Worm (Caenorhabditis elegans) whole organism, L1 larva: ENCODE data around the gene K08D10.13.

Experiments
- C16A3.4 ChIP-seq: fragments of 150-350 bp; optimal IDR thresholded peaks from 2 replicates; lab custom pipeline; 2014; ENCODE audit warnings: missing biosample characterization, missing genetic modification characterization
- C34B4.2 ChIP-seq: sonication (generic microtip); optimal IDR thresholded peaks from 2 replicates; lab custom pipeline; 2017; ENCODE audit warnings: mild to moderate bottlenecking, missing genetic modification characterization, missing compliant biosample characterization
- F16B12.6 ChIP-seq: fragments of 150-350 bp; optimal IDR thresholded peaks from 2 replicates; lab custom pipeline; 2014; ENCODE audit warnings: missing biosample characterization, missing genetic modification characterization
- Y116A8C.19 ChIP-seq: sonication (generic microtip); optimal IDR thresholded peaks from 2 replicates; lab custom pipeline; 2016; ENCODE audit warnings: missing compliant biosample characterization, missing genetic modification characterization, borderline replicate concordance
- ama-1 ChIP-seq: fragments of 150-350 bp; optimal IDR thresholded peaks from 2 replicates; lab custom pipeline; 2014
- ceh-63 ChIP-seq: fragments of 200-800 bp; sonication (Bioruptor generic); optimal IDR thresholded peaks from 2 replicates; lab custom pipeline; 2018; ENCODE audit warnings: mild to moderate bottlenecking, missing genetic modification characterization, missing compliant biosample characterization
- ceh-8 ChIP-seq: fragments of 200-800 bp; sonication (Bioruptor generic); optimal IDR thresholded peaks from 2 replicates; lab custom pipeline; 2018; ENCODE audit warnings: mild to moderate bottlenecking, missing genetic modification characterization, moderate library complexity, missing compliant biosample characterization
- ceh-82 ChIP-seq, 3 experiments: fragments of 150-350 bp in 1 of 3; sonication (generic microtip) in 2 of 3; optimal IDR thresholded peaks; 2 replicates each; lab custom pipeline; 2014 to 2017; ENCODE audit warnings: missing biosample characterization in 3 of 3, missing genetic modification characterization in 3 of 3
- ceh-90 ChIP-seq: sonication (generic microtip); optimal IDR thresholded peaks from 2 replicates; lab custom pipeline; 2016; ENCODE audit warnings: missing genetic modification characterization, missing compliant biosample characterization
- ces-1 ChIP-seq: fragments of 150-350 bp; optimal IDR thresholded peaks from 2 replicates; lab custom pipeline; 2014; ENCODE audit warnings: missing biosample characterization, missing genetic modification reagents, missing genetic modification characterization
- dsc-1 ChIP-seq: sonication (generic microtip); optimal IDR thresholded peaks from 2 replicates; lab custom pipeline; 2016; ENCODE audit warnings: mild to moderate bottlenecking, missing genetic modification characterization, missing compliant biosample characterization
- efl-1 ChIP-seq, 4 experiments: fragments of 150-350 bp; optimal IDR thresholded peaks in 3 of 4; peaks in 1 of 4; 1 replicate in 1 of 4; 2 replicates in 3 of 4; lab custom pipeline; 2014; ENCODE audit warnings: missing biosample characterization in 2 of 4, missing genetic modification characterization in 2 of 4, missing genetic modification reagents in 2 of 4
- egl-13 ChIP-seq: sonication (generic microtip); optimal IDR thresholded peaks from 2 replicates; lab custom pipeline; 2016; ENCODE audit warnings: missing genotype, missing genetic modification reagents, missing genetic modification characterization, missing compliant biosample characterization
- egl-27 ChIP-seq, 2 experiments: fragments of 150-350 bp in 1 of 2; sonication (generic microtip); optimal IDR thresholded peaks; 3 replicates each; lab custom pipeline; 2017 to 2018; ENCODE audit warnings: missing biosample characterization in 2 of 2, missing genetic modification characterization in 2 of 2, missing genetic modification reagents in 2 of 2
- fkh-10 ChIP-seq: sonication (generic microtip); optimal IDR thresholded peaks from 2 replicates; lab custom pipeline; 2017; ENCODE audit warnings: missing biosample characterization, missing genetic modification reagents, missing genetic modification characterization
- fkh-4 ChIP-seq: sonication (generic microtip); optimal IDR thresholded peaks from 2 replicates; lab custom pipeline; 2016; ENCODE audit warnings: missing compliant biosample characterization, missing genetic modification characterization, borderline replicate concordance
- fkh-8 ChIP-seq: sonication (generic microtip); optimal IDR thresholded peaks from 2 replicates; lab custom pipeline; 2016; ENCODE audit warnings: mild to moderate bottlenecking, missing genetic modification characterization, missing compliant biosample characterization
- fos-1 ChIP-seq: fragments of 150-350 bp; optimal IDR thresholded peaks from 2 replicates; lab custom pipeline; 2014; ENCODE audit warnings: missing biosample characterization, missing genetic modification characterization
- grh-1 ChIP-seq: fragments of 200-800 bp; sonication (Bioruptor generic); IDR thresholded peaks from 2 replicates; pipeline ENCODE4 v1.3.6; 2022; ENCODE audit warnings: missing genetic modification reagents, missing genetic modification characterization, missing compliant biosample characterization
- hlh-17 ChIP-seq: fragments of 200-800 bp; sonication (Bioruptor generic); optimal IDR thresholded peaks from 2 replicates; lab custom pipeline; 2018; ENCODE audit warnings: missing genetic modification characterization, mild to moderate bottlenecking, missing compliant biosample characterization, moderate library complexity, borderline replicate concordance
- hlh-4 ChIP-seq: sonication (generic microtip); optimal IDR thresholded peaks from 2 replicates; lab custom pipeline; 2016; ENCODE audit warnings: mild to moderate bottlenecking, missing genetic modification characterization, missing compliant biosample characterization
- irx-1 ChIP-seq: sonication (generic microtip); optimal IDR thresholded peaks from 2 replicates; lab custom pipeline; 2016; ENCODE audit warnings: missing genetic modification characterization, missing compliant biosample characterization
- isw-1 ChIP-seq: fragments of 200-800 bp; sonication (Bioruptor generic); IDR thresholded peaks from 2 replicates; pipeline ENCODE4 v1.3.6; 2022; ENCODE audit warnings: missing genetic modification characterization, missing compliant biosample characterization
- jun-1 ChIP-seq: fragments of 150-350 bp; optimal IDR thresholded peaks from 2 replicates; lab custom pipeline; 2014; ENCODE audit warnings: missing biosample characterization, missing genetic modification reagents, missing genetic modification characterization
- lin-14 ChIP-seq: fragments of 200-800 bp; sonication (Bioruptor generic); optimal IDR thresholded peaks from 2 replicates; lab custom pipeline; 2018; ENCODE audit warnings: mild to moderate bottlenecking, missing genetic modification characterization, moderate library complexity, missing compliant biosample characterization
- lin-15B ChIP-seq: fragments of 150-350 bp; sonication (generic microtip); optimal IDR thresholded peaks from 3 replicates; lab custom pipeline; 2014; ENCODE audit warnings: missing biosample characterization, missing genetic modification characterization
- lin-39 ChIP-seq: fragments of 150-350 bp; optimal IDR thresholded peaks from 2 replicates; lab custom pipeline; 2014; ENCODE audit warnings: missing biosample characterization, missing genetic modification reagents, missing genetic modification characterization
- lsy-2 ChIP-seq, 2 experiments: fragments of 150-350 bp; optimal IDR thresholded peaks; 2 replicates each; lab custom pipeline; 2014; ENCODE audit warnings: missing biosample characterization in 2 of 2, missing genetic modification characterization in 2 of 2
- mab-9 ChIP-seq: fragments of 200-800 bp; sonication (Bioruptor generic); IDR thresholded peaks from 2 replicates; pipeline ENCODE4 v1.3.6; 2022; ENCODE audit warnings: missing genetic modification reagents, missing genetic modification characterization, missing compliant biosample characterization
- mdl-1 ChIP-seq, 2 experiments: fragments of 150-350 bp; optimal IDR thresholded peaks; 2 replicates each; lab custom pipeline; 2014 to 2017; ENCODE audit warnings: missing biosample characterization in 2 of 2, missing genetic modification characterization in 2 of 2, inconsistent platforms in 1 of 2
- mef-2 ChIP-seq: fragments of 150-350 bp; optimal IDR thresholded peaks from 2 replicates; lab custom pipeline; 2014; ENCODE audit warnings: missing biosample characterization, missing genetic modification characterization
- nhr-237 ChIP-seq: fragments of 150-350 bp; optimal IDR thresholded peaks from 2 replicates; lab custom pipeline; 2014; ENCODE audit warnings: missing biosample characterization, missing genetic modification characterization
- nhr-28 ChIP-seq: fragments of 150-350 bp; optimal IDR thresholded peaks from 2 replicates; lab custom pipeline; 2014; ENCODE audit warnings: missing biosample characterization, missing genetic modification characterization
- nhr-47 ChIP-seq: sonication (generic microtip); optimal IDR thresholded peaks from 2 replicates; lab custom pipeline; 2016; ENCODE audit warnings: mild to moderate bottlenecking, missing genetic modification characterization, moderate library complexity, missing compliant biosample characterization
- nhr-71 ChIP-seq: sonication (generic microtip); optimal IDR thresholded peaks from 2 replicates; lab custom pipeline; 2016; ENCODE audit warnings: mild to moderate bottlenecking, missing genetic modification characterization, moderate library complexity, missing compliant biosample characterization
- nhr-76 ChIP-seq: sonication (generic microtip); optimal IDR thresholded peaks from 2 replicates; lab custom pipeline; 2017; ENCODE audit warnings: missing biosample characterization, missing genetic modification characterization
- nhr-77 ChIP-seq: fragments of 150-350 bp; optimal IDR thresholded peaks from 2 replicates; lab custom pipeline; 2014; ENCODE audit warnings: missing biosample characterization, missing genetic modification characterization
- nhr-84 ChIP-seq: sonication (generic microtip); optimal IDR thresholded peaks from 2 replicates; lab custom pipeline; 2017; ENCODE audit warnings: missing biosample characterization, missing genetic modification characterization
- nhr-85 ChIP-seq: sonication (generic microtip); peaks from one replicate; lab custom pipeline; 2016; ENCODE audit warnings: missing genetic modification characterization, inconsistent platforms, missing compliant biosample characterization
- nhr-90 ChIP-seq: sonication (generic microtip); optimal IDR thresholded peaks from 2 replicates; lab custom pipeline; 2016; ENCODE audit warnings: mild to moderate bottlenecking, missing genetic modification characterization, missing compliant biosample characterization; ENCODE audit not compliant: poor library complexity
- pag-3 ChIP-seq: sonication (generic microtip); optimal IDR thresholded peaks from 2 replicates; lab custom pipeline; 2017; ENCODE audit warnings: missing genetic modification characterization, mild to moderate bottlenecking, missing compliant biosample characterization, antibody characterized with exemption, borderline replicate concordance; ENCODE audit not compliant: insufficient read depth
- rnt-1 ChIP-seq: sonication (generic microtip); optimal IDR thresholded peaks from 2 replicates; lab custom pipeline; 2016; ENCODE audit warnings: mild to moderate bottlenecking, missing genetic modification characterization, moderate library complexity, missing compliant biosample characterization
- snpc-4 ChIP-seq: fragments of 150-350 bp; optimal IDR thresholded peaks from 2 replicates; lab custom pipeline; 2014; ENCODE audit warnings: missing biosample characterization, missing genetic modification characterization
- snu-23 ChIP-seq: sonication (generic microtip); optimal IDR thresholded peaks from 2 replicates; lab custom pipeline; 2016; ENCODE audit warnings: missing genetic modification characterization, missing compliant biosample characterization
- swsn-7 ChIP-seq: sonication (generic microtip); optimal IDR thresholded peaks from 2 replicates; lab custom pipeline; 2016; ENCODE audit warnings: missing genetic modification characterization, missing compliant biosample characterization
- unc-30 ChIP-seq: sonication (generic microtip); optimal IDR thresholded peaks from 2 replicates; lab custom pipeline; 2017; ENCODE audit warnings: missing biosample characterization, missing genetic modification characterization
- unc-62 ChIP-seq: fragments of 150-350 bp; optimal IDR thresholded peaks from 2 replicates; lab custom pipeline; 2014; ENCODE audit warnings: missing biosample characterization, missing genetic modification reagents, missing genetic modification characterization
- unc-86 ChIP-seq: sonication (generic microtip); optimal IDR thresholded peaks from 2 replicates; lab custom pipeline; 2016; ENCODE audit warnings: missing genetic modification characterization, missing compliant biosample characterization
- unc-98 ChIP-seq: fragments of 200-800 bp; sonication (Bioruptor generic); IDR thresholded peaks from 2 replicates; pipeline ENCODE4 v1.3.6; 2022; ENCODE audit warnings: missing genetic modification characterization, missing compliant biosample characterization
- vab-15 ChIP-seq: sonication (generic microtip); optimal IDR thresholded peaks from 2 replicates; lab custom pipeline; 2017; ENCODE audit warnings: missing genotype, mild to moderate bottlenecking, missing genetic modification characterization, missing compliant biosample characterization
- zag-1 ChIP-seq: fragments of 150-350 bp; optimal IDR thresholded peaks from 2 replicates; lab custom pipeline; 2014; ENCODE audit warnings: missing biosample characterization, missing genetic modification characterization
- zip-4 ChIP-seq: fragments of 200-800 bp; sonication (Bioruptor generic); optimal IDR thresholded peaks from 2 replicates; lab custom pipeline; 2018; ENCODE audit warnings: mild to moderate bottlenecking, missing genetic modification characterization, moderate library complexity, missing compliant biosample characterization
- ztf-4 ChIP-seq: fragments of 150-350 bp; optimal IDR thresholded peaks from 2 replicates; lab custom pipeline; 2014; ENCODE audit warnings: missing biosample characterization, missing genetic modification characterization

Gene K08D10.13

ce11 chrIV:4215349-4215748 lies 44.0 kb upstream of the K08D10.13 start (continued):
- TF ChIP-seq ceh-8 (GFP tag; lab: Kevin White, UChicago) (no peak), dsc-1 (peak; percentile 5), fkh-8 (peak; percentile 73), rnt-1 (tag; lab: Kevin White, UChicago) (peak; percentile 43), lsy-2 (tag; optimal IDR thresholded peaks at IDR 0.05; lab: Kevin White, UChicago) (peak; percentile 63 to 89), nhr-71 (tag; lab: Kevin White, UChicago) (peak; percentile 78), jun-1 (tag; lab: Kevin White, UChicago) (peak; percentile 11), zag-1 (tag; lab: Kevin White, UChicago) (no peak), mef-2 (no peak), C34B4.2 (tag; lab: Kevin White, UChicago) (no peak), fkh-10 (peak; percentile 52), ceh-82 (tag; optimal IDR thresholded peaks at IDR 0.05; lab: Kevin White, UChicago) (peak; percentile 21 to 61 (median 39)), zip-4 (GFP tag; lab: Kevin White, UChicago) (no peak), vab-15 (no peak), snu-23 (peak; percentile 80), nhr-237 (peak; percentile 18), lin-15B (tag; lab: Kevin White, UChicago) (no peak), ces-1 (no peak), mdl-1 (tag; optimal IDR thresholded peaks at IDR 0.05; lab: Kevin White, UChicago) (peak in 1 of 2 experiments; percentile 81), irx-1 (tag; lab: Kevin White, UChicago) (no peak), fos-1 (tag; lab: Kevin White, UChicago) (peak; percentile 15), F16B12.6 (tag; lab: Kevin White, UChicago) (peak; percentile 39), nhr-84 (no peak), Y116A8C.19 (no peak), grh-1 (no peak), fkh-4 (no peak), nhr-77 (tag; lab: Kevin White, UChicago) (peak; percentile 52), nhr-90 (tag; lab: Kevin White, UChicago) (peak; percentile 29), hlh-4 (tag; lab: Kevin White, UChicago) (no peak), efl-1 (optimal IDR thresholded peaks at IDR 0.05; lab: Kevin White, UChicago) (peak; percentile 60 to 78), efl-1 (GFP tag; optimal IDR thresholded peaks at IDR 0.05 in 1 of 2; lab: Kevin White, UChicago) (peak; percentile 21 to 87), ztf-4 (tag; lab: Kevin White, UChicago) (peak; percentile 28), lin-39 (tag; lab: Kevin White, UChicago) (no peak), unc-98 (GFP tag; lab: Robert Waterston, UW) (no peak), nhr-76 (no peak), mab-9 (no peak), ama-1 (peak; percentile 63), ceh-63 (GFP tag; lab: Kevin White, UChicago) (no peak), C16A3.4 (tag; lab: Kevin White, UChicago) (peak; percentile 51), pag-3 (tag; lab: Kevin White, UChicago) (no peak), ceh-90 (tag; lab: Kevin White, UChicago) (no peak), unc-62 (GFP tag; lab: Kevin White, UChicago) (no peak), egl-27 (tag; optimal IDR thresholded peaks at IDR 0.05; lab: Kevin White, UChicago) (no peak), egl-13 (tag; lab: Kevin White, UChicago) (no peak), snpc-4 (tag; lab: Kevin White, UChicago) (no peak), hlh-17 (no peak), unc-86 (tag; lab: Kevin White, UChicago) (no peak), nhr-28 (tag; lab: Kevin White, UChicago) (no peak), nhr-47 (tag; lab: Kevin White, UChicago) (peak; percentile 62), isw-1 (no peak), nhr-85 (tag; lab: Kevin White, UChicago) (no peak), swsn-7 (tag; lab: Kevin White, UChicago) (peak; percentile 54), unc-30 (tag; lab: Kevin White, UChicago) (no peak), lin-14 (GFP tag; lab: Kevin White, UChicago) (peak; percentile 88)
